Worm (Caenorhabditis elegans): Measurements from ENCODE around the gene clec-43.

Gene clec-43

DNA sequence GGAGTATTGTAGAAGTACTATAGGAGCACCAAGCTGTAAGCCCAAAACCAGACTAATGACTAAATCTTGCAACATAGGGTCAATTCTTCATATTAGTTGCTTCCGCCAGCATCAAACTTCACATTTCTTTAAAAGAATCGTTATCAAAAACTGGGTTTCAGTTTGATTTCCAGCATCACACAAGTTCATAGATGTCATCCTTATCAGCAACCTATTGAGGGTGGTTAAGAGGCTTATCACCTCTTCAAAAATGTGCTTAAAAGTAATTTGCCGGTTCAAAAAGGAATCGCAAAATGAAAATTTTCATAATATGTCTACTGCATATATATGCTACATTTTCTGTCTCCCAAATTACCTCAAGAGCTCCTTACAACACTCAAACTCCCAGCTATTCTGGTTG lies at the start of gene clec-43:
TSS of gene clec-43 (plus strand) at position 294 of the 400 bp plus-strand sequence.
- no peak for TF ChIP-seq ama-1 (optimal IDR thresholded peaks at IDR 0.05)
- peak; percentile 15 for TF ChIP-seq pqm-1 (tag; optimal IDR thresholded peaks at IDR 0.05)
- TF ChIP-seq egl-13 (tag; optimal IDR thresholded peaks at IDR 0.05), result no peak
- TF ChIP-seq elt-2 (tag; optimal IDR thresholded peaks at IDR 0.05), result peak; percentile 94
- peak in 1 of 2 experiments; percentile 20 for TF ChIP-seq lin-35 (GFP tag; optimal IDR thresholded peaks at IDR 0.05)
- no peak for TF ChIP-seq dsc-1 (tag; optimal IDR thresholded peaks at IDR 0.05)

- TF ChIP-seq elt-3 (tag; optimal IDR thresholded peaks at IDR 0.05) (peak in 5 of 6 experiments; percentile 46 to 97 (median 51)), tlp-1 (tag; optimal IDR thresholded peaks at IDR 0.05) (peak; percentile 59), nhr-20 (tag; optimal IDR thresholded peaks at IDR 0.05) (peak; percentile 12), elt-2 (tag; optimal IDR thresholded peaks at IDR 0.05) (peak; percentile 97), ceh-90 (tag; optimal IDR thresholded peaks at IDR 0.05) (no peak), blmp-1 (tag; optimal IDR thresholded peaks at IDR 0.05) (peak; percentile 11)
These were observed 43.0 kb upstream of the clec-43 start, which contains the start of gene T07D3.9 for ce11 chrII:900720-901332. Gene T07D3.9 (minus strand): TSS chrII:900913.

DNA sequence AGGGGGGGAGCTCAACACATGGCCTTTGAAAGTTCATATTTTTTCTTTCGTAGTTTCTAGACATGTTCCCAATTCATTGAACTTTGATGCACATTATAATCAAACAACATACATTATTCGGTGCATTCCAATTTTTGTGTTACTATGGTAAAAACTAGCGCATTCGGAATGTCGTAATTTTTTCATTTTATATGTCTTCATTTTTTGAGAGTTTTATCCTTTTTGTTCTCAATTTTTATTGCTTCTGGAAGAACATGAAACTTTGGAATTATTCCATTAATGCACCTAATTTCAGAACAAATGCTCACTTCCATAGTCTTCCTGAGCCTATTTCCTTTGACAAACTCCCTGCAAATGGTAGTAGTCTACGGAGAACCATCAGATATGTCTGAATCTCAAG lies 42.2 kb upstream of the clec-43 start, which contains the start of gene T07D3.2:
TSS of gene T07D3.2 (plus strand) at position 301 of the 400 bp plus-strand sequence.
- TF ChIP-seq F16B12.6 (tag; optimal IDR thresholded peaks at IDR 0.05) (no peak), skn-1 (tag; optimal IDR thresholded peaks at IDR 0.05) (no peak), egl-13 (tag; optimal IDR thresholded peaks at IDR 0.05) (no peak), zip-4 (GFP tag; optimal IDR thresholded peaks at IDR 0.05) (no peak), ceh-82 (tag; optimal IDR thresholded peaks at IDR 0.05) (no peak), C04F5.9 (tag; optimal IDR thresholded peaks at IDR 0.05) (no peak)

- no peak for TF ChIP-seq efl-1 (optimal IDR thresholded peaks at IDR 0.05)
- TF ChIP-seq efl-1 (GFP tag; optimal IDR thresholded peaks at IDR 0.05 in 1 of 2), result no peak
- peak; percentile 69 for TF ChIP-seq rnt-1 (tag; optimal IDR thresholded peaks at IDR 0.05)
- TF ChIP-seq efl-3 (GFP tag; optimal IDR thresholded peaks at IDR 0.05), result no peak
- no peak for TF ChIP-seq nhr-12 (tag; optimal IDR thresholded peaks at IDR 0.05)
- no peak for TF ChIP-seq lsy-2 (tag; optimal IDR thresholded peaks at IDR 0.05)
- no peak for TF ChIP-seq nhr-84 (tag; optimal IDR thresholded peaks at IDR 0.05)
- TF ChIP-seq aly-2 (tag; optimal IDR thresholded peaks at IDR 0.05), result no peak
- no peak for TF ChIP-seq lin-39 (tag; optimal IDR thresholded peaks at IDR 0.05)
- no peak for TF ChIP-seq ceh-63 (GFP tag; optimal IDR thresholded peaks at IDR 0.05)
- TF ChIP-seq nhr-71 (tag; optimal IDR thresholded peaks at IDR 0.05), result no peak
- no peak for TF ChIP-seq ceh-88 (GFP tag; IDR thresholded peaks at IDR 0.05)
- TF ChIP-seq snpc-4 (tag; optimal IDR thresholded peaks at IDR 0.05), result peak; percentile 93
- TF ChIP-seq pag-3 (tag; optimal IDR thresholded peaks at IDR 0.05; ENCODE audit: borderline replicate concordance, insufficient read depth), result no peak
- TF ChIP-seq nhr-19 (GFP tag; conservative IDR thresholded peaks at IDR 0.05), result peak; percentile 41
- TF ChIP-seq snu-23 (GFP tag; optimal IDR thresholded peaks at IDR 0.05), result no peak
These were observed 38.5 kb upstream of the clec-43 start for ce11 chrII:905335-905734.

DNA sequence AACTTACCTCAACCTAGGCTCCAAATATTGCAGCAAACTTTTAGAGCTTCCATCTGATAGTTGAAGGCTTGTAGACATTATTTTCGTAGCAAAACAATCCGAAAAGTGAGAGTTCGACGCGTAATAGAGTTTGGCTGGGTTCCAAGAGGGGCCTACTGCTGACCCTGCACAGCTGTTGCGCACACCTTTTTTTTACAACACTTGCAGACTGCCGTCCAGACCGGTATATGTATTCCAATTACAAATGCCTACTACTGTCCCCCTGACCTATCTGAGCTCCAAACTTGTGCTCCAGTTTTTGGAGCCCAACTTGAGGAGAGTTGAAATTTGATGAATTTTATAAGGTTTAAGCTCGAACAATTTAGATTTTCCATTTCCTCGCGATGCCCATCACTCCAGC lies 34.3 kb upstream of the clec-43 start, which contains the start of the genes fbxc-24 and fbxc-27:
TSS of gene fbxc-24 (minus strand) at position 101 of the 400 bp plus-strand sequence.
TSS of gene fbxc-27 (plus strand) at position 216 of the 400 bp plus-strand sequence.
- TF ChIP-seq zag-1 (tag; optimal IDR thresholded peaks at IDR 0.05), result no peak
- TF ChIP-seq swsn-7 (tag; optimal IDR thresholded peaks at IDR 0.05), result no peak
- no peak for TF ChIP-seq jun-1 (tag; optimal IDR thresholded peaks at IDR 0.05)
- TF ChIP-seq nhr-71 (tag; optimal IDR thresholded peaks at IDR 0.05), result no peak
- TF ChIP-seq unc-98 (GFP tag; IDR thresholded peaks at IDR 0.05), result no peak
- TF ChIP-seq rnt-1 (tag; optimal IDR thresholded peaks at IDR 0.05), result no peak
- no peak for TF ChIP-seq snu-23 (GFP tag; optimal IDR thresholded peaks at IDR 0.05)
- no peak for TF ChIP-seq fkh-8 (tag; optimal IDR thresholded peaks at IDR 0.05)
- no peak for TF ChIP-seq mep-1 (tag; optimal IDR thresholded peaks at IDR 0.05)
- no peak for TF ChIP-seq isw-1 (GFP tag; IDR thresholded peaks at IDR 0.05)
- TF ChIP-seq ztf-4 (tag; optimal IDR thresholded peaks at IDR 0.05), result no peak
- no peak for TF ChIP-seq nhr-90 (tag; optimal IDR thresholded peaks at IDR 0.05; ENCODE audit: poor library complexity)
- no peak for TF ChIP-seq C34B4.2 (tag; optimal IDR thresholded peaks at IDR 0.05)
- no peak for TF ChIP-seq dpl-1 (GFP tag; optimal IDR thresholded peaks at IDR 0.05)
- no peak for TF ChIP-seq nhr-11 (tag; optimal IDR thresholded peaks at IDR 0.05)
- no peak for TF ChIP-seq skn-1 (tag; optimal IDR thresholded peaks at IDR 0.05)
- no peak for TF ChIP-seq pag-3 (tag; optimal IDR thresholded peaks at IDR 0.05; ENCODE audit: borderline replicate concordance, insufficient read depth)
